Fruit fly (Drosophila melanogaster) whole organism: ENCODE results near the gene CG33648.

Experiments used
- CG8478 ChIP-seq: fragments of >200 bp; optimal IDR thresholded peaks from 2 replicates; lab custom pipeline; 2018; ENCODE audit warnings: inconsistent platforms
- EcR ChIP-seq, 2 experiments: fragments of >200 bp; optimal IDR thresholded peaks; 2 replicates each; lab custom pipeline; 2017; ENCODE audit warnings: missing biosample characterization in 2 of 2, missing genetic modification characterization in 2 of 2, missing genetic modification reagents in 2 of 2
- pan ChIP-seq: fragments of >200 bp; optimal IDR thresholded peaks from 2 replicates; lab custom pipeline; 2017

DNA sequence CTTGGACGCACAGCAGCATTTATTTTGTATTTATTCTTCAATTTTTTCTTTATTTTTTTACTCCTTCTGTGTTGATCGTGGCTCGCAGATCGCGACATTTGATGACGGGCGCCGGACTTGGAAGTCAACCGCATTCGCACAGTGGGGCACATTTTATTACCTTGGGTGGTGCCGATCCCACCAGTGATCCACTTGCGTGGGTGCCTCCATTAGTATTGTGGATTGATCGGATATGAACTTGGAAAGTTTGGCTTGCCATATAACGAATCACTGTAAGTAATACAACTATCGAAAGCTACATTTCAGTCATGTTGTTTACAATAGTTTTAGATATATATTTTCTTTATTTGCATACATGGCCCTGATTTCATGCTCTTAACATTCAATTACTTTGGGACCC lies 7.8 kb upstream of the CG33648 start:
- no peak for TF ChIP-seq pan (lab: Kevin White, UChicago)
- no peak for TF ChIP-seq EcR (GFP tag; optimal IDR thresholded peaks at IDR 0.05; lab: Kevin White, UChicago)
- TF ChIP-seq CG8478: no peak
